Fruit fly (Drosophila melanogaster) whole organism, pupa: ENCODE measurements around the gene Slbp.

Experiments used
- CG17806 ChIP-seq: fragments of 200-800 bp; sonication (Bioruptor generic); optimal IDR thresholded peaks from 2 replicates; lab custom pipeline; 2018; ENCODE audit warnings: missing biosample characterization, mild to moderate bottlenecking, missing genetic modification characterization, moderate library complexity
- CG4496 ChIP-seq: fragments of 200-800 bp; sonication (Bioruptor generic); IDR thresholded peaks from 3 replicates; pipeline ENCODE4 v1.3.6; 2022; ENCODE audit warnings: missing biosample characterization, missing genetic modification characterization
- CG8159 ChIP-seq: fragments of 200-800 bp; sonication (Bioruptor generic); optimal IDR thresholded peaks from 3 replicates; lab custom pipeline; 2018; ENCODE audit warnings: missing biosample characterization, mild to moderate bottlenecking, missing genetic modification characterization, moderate library complexity
- Ets98B ChIP-seq: fragments of 200-800 bp; sonication (Bioruptor generic); IDR thresholded peaks from 2 replicates; pipeline ENCODE4 v1.3.6; 2022; ENCODE audit warnings: missing biosample characterization, missing genetic modification characterization
- Pif1B ChIP-seq: fragments of 200-800 bp; sonication (Bioruptor generic); optimal IDR thresholded peaks from 3 replicates; lab custom pipeline; 2016; ENCODE audit warnings: missing biosample characterization, missing genetic modification characterization

DNA sequence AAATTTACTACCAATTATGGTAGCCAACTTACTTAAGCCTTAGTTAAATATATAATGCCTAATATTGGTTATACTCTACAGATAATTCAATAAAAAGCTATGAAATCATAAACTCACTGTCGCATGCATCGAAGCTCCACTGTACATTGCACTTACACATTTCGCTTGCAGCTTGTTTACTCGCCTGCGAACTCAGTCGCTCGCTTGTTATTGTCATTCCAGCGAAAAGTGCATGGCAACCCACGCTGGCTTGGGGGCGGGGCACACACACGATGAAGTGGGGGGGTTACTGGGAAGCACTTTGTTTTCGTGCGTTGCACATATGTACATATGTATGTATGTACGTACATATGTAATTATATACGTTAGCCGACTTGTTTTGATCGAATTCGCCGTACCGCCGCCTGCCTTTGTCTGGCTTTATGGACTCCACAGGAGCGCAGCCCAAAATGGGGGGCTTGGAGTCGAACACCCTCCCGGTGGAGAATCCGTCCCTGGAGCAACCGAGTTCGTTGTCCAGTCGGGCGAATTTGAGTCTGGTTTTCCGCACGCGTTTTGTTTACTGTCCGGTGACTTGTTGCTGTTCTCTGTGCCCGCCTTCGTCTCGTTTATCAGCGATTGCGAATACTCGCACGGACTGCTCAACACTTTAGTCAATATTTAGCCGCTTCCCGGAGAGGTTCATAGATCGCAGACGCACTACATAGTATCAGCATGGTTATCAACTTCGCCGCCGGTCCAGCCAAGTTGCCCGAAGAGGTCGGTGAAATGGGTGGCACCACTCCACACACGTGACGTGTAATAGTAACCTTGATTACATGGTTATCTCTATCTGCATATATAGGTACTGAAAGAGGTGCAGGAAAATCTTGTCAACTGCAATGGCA lies 47.0 kb upstream of the Slbp start, which contains the start of gene CG11899:
- TF ChIP-seq Ets98B (peak; percentile 88), CG17806 (tag; lab: Kevin White, UChicago) (peak; percentile 59), CG4496 (GFP tag; lab: Robert Waterston, UW) (peak; percentile 84), Pif1B (peak; percentile 82), CG8159 (peak; percentile 63)
